Worm (Caenorhabditis elegans): ENCODE measurements around the gene F23F1.4.

The F23F1.4 gene

ce11 chrII:28283-28682 is at the start of gene F23F1.4:
F23F1.4 (minus strand) TSS chrII:28423.
- TF ChIP-seq nhr-2 (tag; optimal IDR thresholded peaks at IDR 0.05) (peak; percentile 95), zip-8 (tag; optimal IDR thresholded peaks at IDR 0.05) (peak; percentile 32), ztf-11 (tag; optimal IDR thresholded peaks at IDR 0.05) (no peak)

DNA sequence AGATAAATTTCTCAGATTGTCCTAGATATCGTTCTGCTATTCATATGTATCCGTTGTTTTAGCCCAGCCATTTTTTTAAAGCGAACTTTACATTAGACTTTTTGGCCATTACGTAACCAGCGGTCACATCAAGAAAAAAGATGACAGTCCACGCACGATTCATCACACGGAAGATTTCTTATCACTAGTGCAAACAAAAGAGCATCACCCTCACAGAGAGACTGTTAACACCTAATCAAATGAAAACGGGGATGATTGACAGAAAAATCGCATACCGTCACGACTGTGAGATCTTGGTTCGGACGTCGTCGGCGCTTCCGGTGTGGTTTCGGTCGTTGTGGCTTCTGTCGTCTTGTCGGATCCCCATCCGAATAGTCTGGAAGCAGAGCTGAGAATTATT is 48.4 kb upstream of the F23F1.4 start:
- TF ChIP-seq mab-5 (tag; optimal IDR thresholded peaks at IDR 0.05) (no peak), elt-1 (tag; optimal IDR thresholded peaks at IDR 0.05; ENCODE audit: borderline replicate concordance, insufficient read depth) (no peak), blmp-1 (tag; optimal IDR thresholded peaks at IDR 0.05) (no peak), M03D4.4 (tag; optimal IDR thresholded peaks at IDR 0.05) (no peak), bed-3 (GFP tag; optimal IDR thresholded peaks at IDR 0.05) (no peak), drap-1 (GFP tag; optimal IDR thresholded peaks at IDR 0.05) (no peak), nhr-76 (tag; optimal IDR thresholded peaks at IDR 0.05) (no peak)

DNA sequence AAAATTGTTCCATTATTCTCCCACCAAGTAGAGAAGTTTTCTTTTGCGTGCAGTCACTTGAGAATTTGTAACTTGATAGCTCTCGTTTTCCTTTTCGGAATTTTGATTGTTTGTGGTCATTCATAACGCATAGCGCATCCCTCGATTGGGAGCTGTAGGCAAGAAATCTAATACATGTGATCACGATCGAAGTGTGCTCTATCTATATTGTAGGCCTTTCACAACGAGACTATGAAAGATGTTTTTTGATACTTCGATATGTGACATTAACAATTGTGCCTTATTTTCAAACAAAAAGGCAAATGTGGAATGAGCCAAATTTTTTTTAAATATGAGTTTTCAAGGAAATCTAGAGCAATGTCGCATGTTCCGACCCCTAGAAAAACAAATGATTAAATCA is 47.6 kb upstream of the F23F1.4 start:
- TF ChIP-seq sptf-1 (tag; optimal IDR thresholded peaks at IDR 0.05) (no peak), ceh-43 (GFP tag; optimal IDR thresholded peaks at IDR 0.05) (no peak), snpc-4 (tag; optimal IDR thresholded peaks at IDR 0.05) (no peak), nhr-2 (tag; optimal IDR thresholded peaks at IDR 0.05) (no peak), unc-62 (GFP tag; optimal IDR thresholded peaks at IDR 0.05) (no peak), lsy-2 (tag; optimal IDR thresholded peaks at IDR 0.05) (no peak)

ce11 chrII:73892-74291 is 45.7 kb upstream of the F23F1.4 start:
- no peak for TF ChIP-seq nhr-2 (tag; optimal IDR thresholded peaks at IDR 0.05)
- TF ChIP-seq ces-1 (GFP tag; optimal IDR thresholded peaks at IDR 0.05): peak; percentile 76

DNA sequence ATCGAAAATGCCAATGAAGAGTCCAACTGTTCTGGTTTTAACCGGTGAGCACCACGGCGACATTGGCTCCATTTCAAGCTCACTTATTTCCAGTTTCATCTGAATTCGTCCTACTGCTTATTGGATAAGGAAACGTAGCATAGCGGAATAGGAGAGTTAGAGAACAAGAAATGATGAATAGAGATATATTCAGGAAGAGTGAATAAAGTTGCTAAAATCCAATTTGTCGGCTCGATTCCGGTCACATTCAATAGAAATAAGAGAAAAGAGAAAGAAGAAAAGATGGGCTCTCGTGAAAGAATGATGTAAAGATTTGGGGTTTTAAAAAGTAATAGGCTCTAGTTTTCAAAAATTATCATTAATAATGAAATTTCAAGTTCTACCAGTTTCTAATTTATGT is 45.1 kb upstream of the F23F1.4 start:
- TF ChIP-seq ces-1 (GFP tag; optimal IDR thresholded peaks at IDR 0.05): peak; percentile 97
- TF ChIP-seq ham-2 (GFP tag; optimal IDR thresholded peaks at IDR 0.05): no peak
- TF ChIP-seq lsy-2 (tag; optimal IDR thresholded peaks at IDR 0.05): no peak
- TF ChIP-seq blmp-1 (tag; optimal IDR thresholded peaks at IDR 0.05): no peak

- TF ChIP-seq blmp-1 (tag; optimal IDR thresholded peaks at IDR 0.05): no peak
These were observed 41.1 kb upstream of the F23F1.4 start, which contains the start of gene egl-26 for ce11 chrII:69354-69753. egl-26 (plus strand) TSS chrII:69654.

- TF ChIP-seq nhr-12 (tag; optimal IDR thresholded peaks at IDR 0.05) (no peak), unc-120 (tag; optimal IDR thresholded peaks at IDR 0.05; ENCODE audit: poor library complexity, severe bottlenecking) (no peak), M03D4.4 (tag; optimal IDR thresholded peaks at IDR 0.05) (no peak), pha-4 (tag; optimal IDR thresholded peaks at IDR 0.05) (no peak), nhr-2 (tag; optimal IDR thresholded peaks at IDR 0.05) (no peak), elt-3 (tag; optimal IDR thresholded peaks at IDR 0.05) (no peak), drap-1 (GFP tag; optimal IDR thresholded peaks at IDR 0.05) (no peak), zip-8 (tag; optimal IDR thresholded peaks at IDR 0.05) (no peak), mls-2 (tag; optimal IDR thresholded peaks at IDR 0.05) (no peak), unc-39 (tag; optimal IDR thresholded peaks at IDR 0.05) (no peak), ces-1 (GFP tag; optimal IDR thresholded peaks at IDR 0.05) (no peak), bed-3 (GFP tag; optimal IDR thresholded peaks at IDR 0.05) (no peak), hlh-1 (tag; optimal IDR thresholded peaks at IDR 0.05) (no peak), unc-62 (GFP tag; optimal IDR thresholded peaks at IDR 0.05) (no peak), cnd-1 (tag; optimal IDR thresholded peaks at IDR 0.05) (no peak), lin-32 (GFP tag; optimal IDR thresholded peaks at IDR 0.05) (no peak), mab-5 (tag; optimal IDR thresholded peaks at IDR 0.05) (no peak), tbx-8 (GFP tag; optimal IDR thresholded peaks at IDR 0.05) (no peak), lsy-2 (tag; optimal IDR thresholded peaks at IDR 0.05) (no peak)
These were observed 40.5 kb upstream of the F23F1.4 start for ce11 chrII:68757-69156.

DNA sequence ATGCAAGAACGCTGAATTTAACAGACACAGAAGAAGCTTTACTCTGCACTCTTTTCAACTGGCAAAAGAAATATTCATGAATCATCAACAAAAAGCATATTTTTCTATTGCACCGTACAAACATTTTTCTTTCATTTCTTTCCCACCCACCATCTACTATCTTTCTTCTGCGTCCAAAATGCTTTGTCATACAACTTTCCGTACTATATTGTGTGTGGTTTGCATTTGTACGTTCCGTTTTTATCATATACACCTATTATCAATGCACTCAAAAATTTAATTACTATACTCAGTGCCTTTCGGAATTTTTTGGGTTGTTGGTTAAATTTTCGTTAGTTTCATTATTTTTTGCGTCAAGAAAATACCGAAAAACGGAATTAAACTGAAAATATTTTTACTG is 39.4 kb upstream of the F23F1.4 start:
- TF ChIP-seq tbx-8 (GFP tag; optimal IDR thresholded peaks at IDR 0.05): no peak
- no peak for TF ChIP-seq pha-4 (tag; optimal IDR thresholded peaks at IDR 0.05)
- TF ChIP-seq nhr-76 (tag; optimal IDR thresholded peaks at IDR 0.05): no peak
- no peak for TF ChIP-seq ztf-11 (tag; optimal IDR thresholded peaks at IDR 0.05)
- TF ChIP-seq bed-3 (GFP tag; optimal IDR thresholded peaks at IDR 0.05): no peak
- TF ChIP-seq elt-1 (tag; optimal IDR thresholded peaks at IDR 0.05; ENCODE audit: borderline replicate concordance, insufficient read depth): no peak
- TF ChIP-seq ces-1 (GFP tag; optimal IDR thresholded peaks at IDR 0.05): no peak
- no peak for TF ChIP-seq unc-62 (GFP tag; optimal IDR thresholded peaks at IDR 0.05)
- no peak for TF ChIP-seq elt-3 (tag; optimal IDR thresholded peaks at IDR 0.05)
- TF ChIP-seq M03D4.4 (tag; optimal IDR thresholded peaks at IDR 0.05): no peak
- no peak for TF ChIP-seq nhr-28 (tag; optimal IDR thresholded peaks at IDR 0.05)
- no peak for TF ChIP-seq ceh-43 (GFP tag; optimal IDR thresholded peaks at IDR 0.05)
- TF ChIP-seq snpc-4 (tag; optimal IDR thresholded peaks at IDR 0.05): no peak
- no peak for TF ChIP-seq flh-1 (GFP tag; optimal IDR thresholded peaks at IDR 0.05)
- TF ChIP-seq mab-5 (tag; optimal IDR thresholded peaks at IDR 0.05): no peak
- no peak for TF ChIP-seq ham-2 (GFP tag; optimal IDR thresholded peaks at IDR 0.05)
- no peak for TF ChIP-seq unc-120 (tag; optimal IDR thresholded peaks at IDR 0.05; ENCODE audit: poor library complexity, severe bottlenecking)
- TF ChIP-seq cnd-1 (tag; optimal IDR thresholded peaks at IDR 0.05): no peak
- no peak for TF ChIP-seq nhr-237 (tag; optimal IDR thresholded peaks at IDR 0.05)
